Worm (Caenorhabditis elegans) whole organism, mixed stage, embryonic: ENCODE data around the gene swd-2.1.

Experiments used
- M03D4.4 ChIP-seq: sonication (generic microtip); optimal IDR thresholded peaks from 2 replicates; lab custom pipeline; 2017; ENCODE audit warnings: mild to moderate bottlenecking, missing genetic modification characterization, missing compliant biosample characterization
- bed-3 ChIP-seq: fragments of 200-800 bp; sonication (Bioruptor generic); optimal IDR thresholded peaks from 3 replicates; lab custom pipeline; 2018; ENCODE audit warnings: mild to moderate bottlenecking, missing genetic modification characterization, moderate library complexity, missing compliant biosample characterization
- blmp-1 ChIP-seq: fragments of 150-350 bp; optimal IDR thresholded peaks from 2 replicates; lab custom pipeline; 2014; ENCODE audit warnings: missing biosample characterization, missing genetic modification characterization
- ceh-39 ChIP-seq: fragments of 150-350 bp; optimal IDR thresholded peaks from 2 replicates; lab custom pipeline; 2014; ENCODE audit warnings: missing biosample characterization, missing genetic modification characterization
- ceh-83 ChIP-seq: fragments of 200-800 bp; sonication (Bioruptor generic); optimal IDR thresholded peaks from 2 replicates; lab custom pipeline; 2018; ENCODE audit warnings: mild to moderate bottlenecking, missing genetic modification characterization, missing compliant biosample characterization
- ces-1 ChIP-seq: fragments of 150-350 bp; optimal IDR thresholded peaks from 2 replicates; lab custom pipeline; 2014; ENCODE audit warnings: missing biosample characterization, missing genetic modification reagents, missing genetic modification characterization
- cnd-1 ChIP-seq: fragments of 200-800 bp; sonication (Bioruptor generic); optimal IDR thresholded peaks from 2 replicates; lab custom pipeline; 2018; ENCODE audit warnings: mild to moderate bottlenecking, missing genetic modification characterization, missing compliant biosample characterization
- elt-1 ChIP-seq: sonication (generic microtip); optimal IDR thresholded peaks from 2 replicates; lab custom pipeline; 2017; ENCODE audit warnings: missing genetic modification characterization, mild to moderate bottlenecking, missing compliant biosample characterization, antibody characterized with exemption, moderate library complexity, borderline replicate concordance; ENCODE audit not compliant: insufficient read depth
- elt-3 ChIP-seq: fragments of 150-350 bp; optimal IDR thresholded peaks from 2 replicates; lab custom pipeline; 2014; ENCODE audit warnings: missing biosample characterization, missing genetic modification characterization
- flh-1 ChIP-seq: fragments of 200-800 bp; sonication (Bioruptor generic); optimal IDR thresholded peaks from 2 replicates; lab custom pipeline; 2018; ENCODE audit warnings: mild to moderate bottlenecking, missing genetic modification characterization, moderate library complexity, missing compliant biosample characterization
- hlh-1 ChIP-seq: fragments of 150-350 bp; optimal IDR thresholded peaks from 2 replicates; lab custom pipeline; 2014; ENCODE audit warnings: missing biosample characterization, missing genetic modification reagents, missing genetic modification characterization
- lin-32 ChIP-seq: fragments of 200-800 bp; sonication (Bioruptor generic); optimal IDR thresholded peaks from 2 replicates; lab custom pipeline; 2018; ENCODE audit warnings: mild to moderate bottlenecking, missing genetic modification characterization, missing compliant biosample characterization
- lsy-2 ChIP-seq: fragments of 150-350 bp; optimal IDR thresholded peaks from 2 replicates; lab custom pipeline; 2014; ENCODE audit warnings: missing biosample characterization, missing genetic modification characterization
- mab-5 ChIP-seq: fragments of 150-350 bp; optimal IDR thresholded peaks from 2 replicates; lab custom pipeline; 2014; ENCODE audit warnings: missing biosample characterization, missing genetic modification characterization
- mep-1 ChIP-seq: fragments of 150-350 bp; optimal IDR thresholded peaks from 2 replicates; lab custom pipeline; 2017; ENCODE audit warnings: missing biosample characterization, missing genetic modification reagents, missing genetic modification characterization, inconsistent platforms
- mls-2 ChIP-seq: sonication (generic microtip); optimal IDR thresholded peaks from 2 replicates; lab custom pipeline; 2016; ENCODE audit warnings: mild to moderate bottlenecking, missing genetic modification characterization, moderate library complexity, missing compliant biosample characterization
- nhr-12 ChIP-seq: fragments of 150-350 bp; optimal IDR thresholded peaks from 2 replicates; lab custom pipeline; 2014; ENCODE audit warnings: missing biosample characterization, missing genetic modification characterization
- nhr-2 ChIP-seq: fragments of 150-350 bp; optimal IDR thresholded peaks from 2 replicates; lab custom pipeline; 2014; ENCODE audit warnings: missing biosample characterization, missing genetic modification characterization
- nhr-237 ChIP-seq: fragments of 150-350 bp; optimal IDR thresholded peaks from 2 replicates; lab custom pipeline; 2014; ENCODE audit warnings: missing biosample characterization, missing genetic modification characterization
- nhr-28 ChIP-seq: fragments of 150-350 bp; optimal IDR thresholded peaks from 2 replicates; lab custom pipeline; 2014; ENCODE audit warnings: missing biosample characterization, missing genetic modification characterization
- nhr-76 ChIP-seq: sonication (generic microtip); optimal IDR thresholded peaks from 2 replicates; lab custom pipeline; 2017; ENCODE audit warnings: missing biosample characterization, missing genetic modification characterization
- pha-4 ChIP-seq: fragments of 150-350 bp; optimal IDR thresholded peaks from 2 replicates; lab custom pipeline; 2018; ENCODE audit warnings: missing biosample characterization, missing genetic modification reagents, missing genetic modification characterization
- sem-2 ChIP-seq: fragments of 200-800 bp; sonication (Bioruptor generic); optimal IDR thresholded peaks from 2 replicates; lab custom pipeline; 2018; ENCODE audit warnings: mild to moderate bottlenecking, missing genetic modification characterization, missing compliant biosample characterization
- snpc-4 ChIP-seq: fragments of 150-350 bp; optimal IDR thresholded peaks from 2 replicates; lab custom pipeline; 2014; ENCODE audit warnings: missing biosample characterization, missing genetic modification characterization
- sptf-1 ChIP-seq: sonication (generic microtip); optimal IDR thresholded peaks from 2 replicates; lab custom pipeline; 2017; ENCODE audit warnings: mild to moderate bottlenecking, missing genetic modification characterization, moderate library complexity, missing compliant biosample characterization
- tbx-8 ChIP-seq: fragments of 200-800 bp; sonication (Bioruptor generic); optimal IDR thresholded peaks from 2 replicates; lab custom pipeline; 2018; ENCODE audit warnings: mild to moderate bottlenecking, missing genetic modification characterization, moderate library complexity, missing compliant biosample characterization
- unc-120 ChIP-seq: sonication (generic microtip); optimal IDR thresholded peaks from 2 replicates; lab custom pipeline; 2017; ENCODE audit warnings: missing genetic modification characterization, missing compliant biosample characterization; ENCODE audit not compliant: poor library complexity, severe bottlenecking
- unc-39 ChIP-seq: fragments of 150-350 bp; optimal IDR thresholded peaks from 2 replicates; lab custom pipeline; 2014; ENCODE audit warnings: missing biosample characterization, missing genetic modification characterization
- ztf-11 ChIP-seq: fragments of 150-350 bp; optimal IDR thresholded peaks from 2 replicates; lab custom pipeline; 2014; ENCODE audit warnings: missing biosample characterization, missing genetic modification characterization

swd-2.1 gene

ce11 chrIV:7775725-7776124, at the start of gene swd-2.1:
swd-2.1 (plus strand) TSS chrIV:7776025.
- TF ChIP-seq nhr-76 (tag; lab: Kevin White, UChicago) (no peak), mls-2 (tag; lab: Kevin White, UChicago) (no peak), M03D4.4 (tag; lab: Kevin White, UChicago) (no peak), pha-4 (tag; lab: Kevin White, UChicago) (no peak), lin-32 (GFP tag; lab: Kevin White, UChicago) (no peak), unc-120 (tag; lab: Kevin White, UChicago) (no peak), cnd-1 (no peak), sem-2 (GFP tag; lab: Kevin White, UChicago) (no peak), ceh-39 (tag; lab: Kevin White, UChicago) (no peak), hlh-1 (tag; lab: Kevin White, UChicago) (no peak), snpc-4 (tag; lab: Kevin White, UChicago) (no peak), elt-1 (tag; lab: Kevin White, UChicago) (no peak), nhr-28 (tag; lab: Kevin White, UChicago) (no peak), bed-3 (GFP tag; lab: Kevin White, UChicago) (no peak), nhr-237 (tag; lab: Kevin White, UChicago) (no peak), ces-1 (GFP tag; lab: Kevin White, UChicago) (no peak), ceh-83 (GFP tag; lab: Kevin White, UChicago) (no peak), ztf-11 (tag; lab: Kevin White, UChicago) (no peak), tbx-8 (GFP tag; lab: Kevin White, UChicago) (no peak), mab-5 (tag; lab: Kevin White, UChicago) (no peak)
- TF ChIP-seq, all 35 proteins: peak for 0

DNA sequence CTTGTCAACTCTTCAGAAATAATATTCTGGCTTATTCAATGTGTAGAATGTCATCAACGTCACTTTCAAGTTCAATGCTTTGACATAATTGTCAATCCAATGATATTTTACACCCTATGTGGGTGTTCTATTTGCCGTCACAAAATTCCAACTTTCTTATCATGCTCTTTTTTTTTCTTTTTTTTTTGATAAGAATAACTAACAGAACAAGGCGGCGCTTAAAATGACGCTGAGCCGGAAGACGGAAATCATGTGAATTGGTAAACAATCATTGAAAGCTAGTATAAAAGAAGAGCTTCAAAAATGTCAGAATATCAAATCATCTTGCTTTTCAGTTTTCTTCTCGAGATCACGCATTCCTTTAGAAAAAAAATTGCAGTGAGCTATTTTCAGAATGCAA, 49.5 kb upstream of the swd-2.1 start, which contains the start of gene C50F7.5:
Gene C50F7.5, plus strand, starts transcription at position 395 of the 400 bp plus-strand sequence.
- no peak for TF ChIP-seq mls-2 (tag; lab: Kevin White, UChicago)
- no peak for TF ChIP-seq ceh-83 (GFP tag; lab: Kevin White, UChicago)
- no peak for TF ChIP-seq snpc-4 (tag; lab: Kevin White, UChicago)
- TF ChIP-seq bed-3 (GFP tag; lab: Kevin White, UChicago): no peak
- no peak for TF ChIP-seq ztf-11 (tag; lab: Kevin White, UChicago)
- no peak for TF ChIP-seq lsy-2 (tag; lab: Kevin White, UChicago)
- TF ChIP-seq, all 35 proteins: peak for 0

DNA sequence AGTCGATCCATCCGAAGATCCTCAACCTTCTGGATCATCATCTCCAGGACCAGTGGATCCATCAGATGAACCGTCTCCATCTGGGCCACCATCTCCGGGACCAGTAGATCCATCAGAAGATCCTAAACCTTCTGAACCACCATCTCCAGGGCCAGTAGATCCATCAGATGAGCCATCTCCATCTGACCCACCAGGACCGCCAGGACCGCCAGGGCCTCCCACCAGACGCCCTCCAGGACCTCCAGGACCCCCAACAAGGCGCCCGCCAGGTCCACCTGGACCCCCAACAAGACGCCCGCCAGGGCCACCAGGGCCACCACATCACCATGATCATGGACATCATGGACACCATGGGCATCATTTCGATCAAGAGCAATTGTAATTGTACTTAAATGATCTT, 48.6 kb upstream of the swd-2.1 start:
- TF ChIP-seq mls-2 (tag; lab: Kevin White, UChicago) (no peak), elt-3 (no peak), elt-1 (tag; lab: Kevin White, UChicago) (no peak), lsy-2 (tag; lab: Kevin White, UChicago) (no peak), sem-2 (GFP tag; lab: Kevin White, UChicago) (no peak), ztf-11 (tag; lab: Kevin White, UChicago) (no peak), ceh-39 (tag; lab: Kevin White, UChicago) (no peak), bed-3 (GFP tag; lab: Kevin White, UChicago) (no peak), unc-39 (tag; lab: Kevin White, UChicago) (no peak), blmp-1 (tag; lab: Kevin White, UChicago) (no peak), sptf-1 (tag; lab: Kevin White, UChicago) (no peak), mep-1 (tag; lab: Kevin White, UChicago) (no peak), nhr-2 (tag; lab: Kevin White, UChicago) (no peak), snpc-4 (tag; lab: Kevin White, UChicago) (no peak), pha-4 (tag; lab: Kevin White, UChicago) (no peak), nhr-76 (tag; lab: Kevin White, UChicago) (no peak), tbx-8 (GFP tag; lab: Kevin White, UChicago) (no peak), nhr-28 (tag; lab: Kevin White, UChicago) (no peak), flh-1 (GFP tag; lab: Kevin White, UChicago) (no peak), nhr-12 (tag; lab: Kevin White, UChicago) (no peak)

ce11 chrIV:7728402-7728963, 47.3 kb upstream of the swd-2.1 start, which contains the start of gene sucg-1:
sucg-1 (plus strand) TSS chrIV:7728913.
- TF ChIP-seq elt-3 (no peak), ces-1 (GFP tag; lab: Kevin White, UChicago) (peak; percentile 2)

ce11 chrIV:7731960-7732359, 43.9 kb upstream of the swd-2.1 start, which contains the start of the genes C50F7.9 and C50F7.3:
C50F7.9 (minus strand) TSS chrIV:7732060.
C50F7.3 (plus strand) TSS chrIV:7732329.
- TF ChIP-seq bed-3 (GFP tag; lab: Kevin White, UChicago) (no peak), cnd-1 (no peak), ceh-83 (GFP tag; lab: Kevin White, UChicago) (no peak)
